Worm (Caenorhabditis elegans): ENCODE data around the gene clec-142.
A peak's percentile ranks its signal among the peaks of the same experiment; 100 is the strongest.

clec-142 gene

ce11 chrII:8312012-8312411, 33.5 kb downstream of the clec-142 start:
- TF ChIP-seq sea-1 (GFP tag; conservative IDR thresholded peaks at IDR 0.05) (no peak), hmbx-1 (tag; optimal IDR thresholded peaks at IDR 0.05) (no peak), flt-1 (GFP tag; IDR thresholded peaks at IDR 0.05) (no peak), tbx-11 (GFP tag; IDR thresholded peaks at IDR 0.05) (no peak), B0310.2 (tag; optimal IDR thresholded peaks at IDR 0.05) (no peak), ceh-13 (GFP tag; optimal IDR thresholded peaks at IDR 0.05) (no peak), F13C5.2 (tag; optimal IDR thresholded peaks at IDR 0.05) (no peak), tra-4 (tag; optimal IDR thresholded peaks at IDR 0.05) (no peak), hmg-4 (GFP tag; optimal IDR thresholded peaks at IDR 0.05) (no peak), aly-1 (tag; optimal IDR thresholded peaks at IDR 0.05) (no peak), ama-1 (optimal IDR thresholded peaks at IDR 0.05) (no peak), pes-1 (GFP tag; IDR thresholded peaks at IDR 0.05) (no peak), hnd-1 (tag; optimal IDR thresholded peaks at IDR 0.05) (no peak)

ce11 chrII:8314768-8315167, 36.3 kb downstream of the clec-142 start:
- TF ChIP-seq tra-4 (tag; optimal IDR thresholded peaks at IDR 0.05) (no peak), pes-1 (GFP tag; IDR thresholded peaks at IDR 0.05) (no peak), ceh-13 (GFP tag; optimal IDR thresholded peaks at IDR 0.05) (no peak), B0310.2 (tag; optimal IDR thresholded peaks at IDR 0.05) (no peak), sea-1 (GFP tag; conservative IDR thresholded peaks at IDR 0.05) (no peak), tbx-37 (GFP tag; conservative IDR thresholded peaks at IDR 0.05) (no peak), hnd-1 (tag; optimal IDR thresholded peaks at IDR 0.05) (no peak), F13C5.2 (tag; optimal IDR thresholded peaks at IDR 0.05) (no peak), scrt-1 (GFP tag; IDR thresholded peaks at IDR 0.05) (no peak), flt-1 (GFP tag; IDR thresholded peaks at IDR 0.05) (no peak), tbx-11 (GFP tag; IDR thresholded peaks at IDR 0.05) (no peak), hmg-4 (GFP tag; optimal IDR thresholded peaks at IDR 0.05) (no peak)

- TF ChIP-seq ceh-36 (tag; optimal IDR thresholded peaks at IDR 0.05) (no peak), hmg-4 (GFP tag; optimal IDR thresholded peaks at IDR 0.05) (no peak), scrt-1 (GFP tag; IDR thresholded peaks at IDR 0.05) (no peak), hnd-1 (tag; optimal IDR thresholded peaks at IDR 0.05) (no peak), tra-4 (tag; optimal IDR thresholded peaks at IDR 0.05) (no peak), aly-1 (tag; optimal IDR thresholded peaks at IDR 0.05) (no peak), tbx-37 (GFP tag; conservative IDR thresholded peaks at IDR 0.05) (no peak), B0310.2 (tag; optimal IDR thresholded peaks at IDR 0.05) (no peak), F13C5.2 (tag; optimal IDR thresholded peaks at IDR 0.05) (no peak), tbx-11 (GFP tag; IDR thresholded peaks at IDR 0.05) (no peak), pes-1 (GFP tag; IDR thresholded peaks at IDR 0.05) (no peak), ets-7 (tag; optimal IDR thresholded peaks at IDR 0.05) (no peak), ceh-13 (GFP tag; optimal IDR thresholded peaks at IDR 0.05) (no peak), ama-1 (optimal IDR thresholded peaks at IDR 0.05) (no peak), sea-1 (GFP tag; conservative IDR thresholded peaks at IDR 0.05) (no peak), flt-1 (GFP tag; IDR thresholded peaks at IDR 0.05) (no peak), hmbx-1 (tag; optimal IDR thresholded peaks at IDR 0.05) (no peak)
These were observed 38.2 kb downstream of the clec-142 start for ce11 chrII:8316701-8317100.

- no peak for TF ChIP-seq ceh-13 (GFP tag; optimal IDR thresholded peaks at IDR 0.05)
- TF ChIP-seq ets-7 (tag; optimal IDR thresholded peaks at IDR 0.05), result no peak
- no peak for TF ChIP-seq F13C5.2 (tag; optimal IDR thresholded peaks at IDR 0.05)
- TF ChIP-seq hmbx-1 (tag; optimal IDR thresholded peaks at IDR 0.05), result no peak
- no peak for TF ChIP-seq flt-1 (GFP tag; IDR thresholded peaks at IDR 0.05)
- no peak for TF ChIP-seq pes-1 (GFP tag; IDR thresholded peaks at IDR 0.05)
These were observed 42.8 kb downstream of the clec-142 start, which contains the start of gene shw-1 for ce11 chrII:8321244-8321643. Gene shw-1 (minus strand): TSS chrII:8321471.

- TF ChIP-seq hmg-4 (GFP tag; optimal IDR thresholded peaks at IDR 0.05) (no peak), scrt-1 (GFP tag; IDR thresholded peaks at IDR 0.05) (peak; percentile 57; the same call in 1 of the 2 replicates), pes-1 (GFP tag; IDR thresholded peaks at IDR 0.05) (peak; percentile 69), F13C5.2 (tag; optimal IDR thresholded peaks at IDR 0.05) (peak; percentile 76), hmbx-1 (tag; optimal IDR thresholded peaks at IDR 0.05) (no peak), aly-1 (tag; optimal IDR thresholded peaks at IDR 0.05) (no peak), ama-1 (optimal IDR thresholded peaks at IDR 0.05) (no peak), ceh-36 (tag; optimal IDR thresholded peaks at IDR 0.05) (peak; percentile 11), hnd-1 (tag; optimal IDR thresholded peaks at IDR 0.05) (no peak), tbx-11 (GFP tag; IDR thresholded peaks at IDR 0.05) (0 out of 2 replicates have a peak, but pooled peaks have one; percentile 41)
These were observed 46.6 kb downstream of the clec-142 start, which contains the start of the genes ran-3 and C26D10.3 for ce11 chrII:8325002-8325539. Gene ran-3 (minus strand): TSS chrII:8325052. Gene C26D10.3 (plus strand): TSS chrII:8325386.

ce11 chrII:8326228-8326960, 47.9 kb downstream of the clec-142 start:
- TF ChIP-seq sea-1 (GFP tag; conservative IDR thresholded peaks at IDR 0.05) (no peak), tbx-37 (GFP tag; conservative IDR thresholded peaks at IDR 0.05) (0 out of 2 replicates have a peak, but pooled peaks have one; percentile 29)

ce11 chrII:8327450-8327849, 49.0 kb downstream of the clec-142 start:
- TF ChIP-seq ama-1 (optimal IDR thresholded peaks at IDR 0.05) (no peak), tbx-37 (GFP tag; conservative IDR thresholded peaks at IDR 0.05) (no peak), hmbx-1 (tag; optimal IDR thresholded peaks at IDR 0.05) (no peak), tra-4 (tag; optimal IDR thresholded peaks at IDR 0.05) (no peak), B0310.2 (tag; optimal IDR thresholded peaks at IDR 0.05) (no peak), sea-1 (GFP tag; conservative IDR thresholded peaks at IDR 0.05) (no peak), scrt-1 (GFP tag; IDR thresholded peaks at IDR 0.05) (no peak), tbx-11 (GFP tag; IDR thresholded peaks at IDR 0.05) (no peak), pes-1 (GFP tag; IDR thresholded peaks at IDR 0.05) (no peak), hnd-1 (tag; optimal IDR thresholded peaks at IDR 0.05) (no peak)
